Worm (Caenorhabditis elegans) whole organism, young adult: Measurements from ENCODE around the gene inx-18.
A peak's percentile ranks its signal among the peaks of the same experiment; 100 is the strongest.

Source experiments
- B0035.1 ChIP-seq: sonication (generic microtip); optimal IDR thresholded peaks from 2 replicates; lab custom pipeline; 2016; ENCODE audit warnings: missing genetic modification characterization, mild to moderate bottlenecking, missing compliant biosample characterization, missing genotype, missing genetic modification reagents
- B0261.1 ChIP-seq: sonication (generic microtip); optimal IDR thresholded peaks from 2 replicates; lab custom pipeline; 2016; ENCODE audit warnings: mild to moderate bottlenecking, missing genetic modification characterization, moderate library complexity, missing compliant biosample characterization
- F10E7.11 ChIP-seq: sonication (generic microtip); optimal IDR thresholded peaks from 2 replicates; lab custom pipeline; 2017; ENCODE audit warnings: mild to moderate bottlenecking, missing genetic modification characterization, moderate library complexity, missing compliant biosample characterization
- F39B2.1 ChIP-seq: fragments of 200-800 bp; sonication (Bioruptor generic); IDR thresholded peaks from 2 replicates; pipeline ENCODE4 v1.3.6; 2022; ENCODE audit warnings: missing genetic modification reagents, missing genetic modification characterization, missing compliant biosample characterization
- F57A8.1 ChIP-seq: fragments of 200-800 bp; sonication (Bioruptor generic); optimal IDR thresholded peaks from 2 replicates; lab custom pipeline; 2018; ENCODE audit warnings: mild to moderate bottlenecking, missing genetic modification characterization, moderate library complexity, missing compliant biosample characterization
- F57C9.4 ChIP-seq: sonication (generic microtip); optimal IDR thresholded peaks from 2 replicates; lab custom pipeline; 2017; ENCODE audit warnings: mild to moderate bottlenecking, missing genetic modification characterization, missing compliant biosample characterization
- K11D2.4 ChIP-seq: fragments of 200-800 bp; sonication (Bioruptor generic); IDR thresholded peaks from 2 replicates; pipeline ENCODE4 v1.3.6; 2022; ENCODE audit warnings: missing genetic modification reagents, missing genetic modification characterization, missing compliant biosample characterization
- K12H6.12 ChIP-seq: fragments of 200-800 bp; sonication (Bioruptor generic); optimal IDR thresholded peaks from 2 replicates; lab custom pipeline; 2018; ENCODE audit warnings: mild to moderate bottlenecking, missing genetic modification characterization, missing compliant biosample characterization
- Y53G8AR.9 ChIP-seq: fragments of 200-800 bp; sonication (Bioruptor generic); conservative IDR thresholded peaks from 2 replicates; pipeline ENCODE4 v1.3.6; 2022; ENCODE audit warnings: missing genetic modification reagents, missing genetic modification characterization, missing compliant biosample characterization
- ZK185.1 ChIP-seq: sonication (generic microtip); optimal IDR thresholded peaks from 2 replicates; lab custom pipeline; 2016; ENCODE audit warnings: mild to moderate bottlenecking, missing genetic modification characterization, missing compliant biosample characterization; ENCODE audit not compliant: poor library complexity, severe bottlenecking
- akir-1 ChIP-seq: fragments of 200-800 bp; sonication (Bioruptor generic); optimal IDR thresholded peaks from 2 replicates; lab custom pipeline; 2018; ENCODE audit warnings: mild to moderate bottlenecking, missing genetic modification characterization, moderate library complexity, missing compliant biosample characterization
- ccch-3 ChIP-seq: fragments of 200-800 bp; sonication (Bioruptor generic); optimal IDR thresholded peaks from 2 replicates; lab custom pipeline; 2018; ENCODE audit warnings: mild to moderate bottlenecking, missing genetic modification characterization, missing compliant biosample characterization
- cebp-1 ChIP-seq, 2 experiments: fragments of 200-800 bp in 1 of 2; sonication (Bioruptor generic) in 1 of 2; sonication (generic microtip) in 1 of 2; IDR thresholded peaks in 1 of 2; optimal IDR thresholded peaks in 1 of 2; 2 replicates each; pipeline versions ENCODE4 v1.3.6 to Lab custom; 2017 to 2022; ENCODE audit warnings: missing compliant biosample characterization in 2 of 2, missing genetic modification characterization in 2 of 2, mild to moderate bottlenecking in 1 of 2, missing genetic modification reagents in 1 of 2, moderate library complexity in 1 of 2
- cebp-2 ChIP-seq: fragments of 200-800 bp; sonication (Bioruptor generic); IDR thresholded peaks from 2 replicates; pipeline ENCODE4 v1.3.6; 2022; ENCODE audit warnings: missing genetic modification characterization, missing compliant biosample characterization
- ceh-100 ChIP-seq: fragments of 200-800 bp; sonication (Bioruptor generic); IDR thresholded peaks from 2 replicates; pipeline ENCODE4 v1.3.6; 2022; ENCODE audit warnings: missing genetic modification reagents, missing genetic modification characterization, missing compliant biosample characterization
- chd-7 ChIP-seq: sonication (generic microtip); optimal IDR thresholded peaks from 2 replicates; lab custom pipeline; 2016; ENCODE audit warnings: mild to moderate bottlenecking, missing genetic modification characterization, moderate library complexity, missing compliant biosample characterization
- dox-1 ChIP-seq: fragments of 200-800 bp; sonication (Bioruptor generic); IDR thresholded peaks from 2 replicates; pipeline ENCODE4 v1.3.6; 2022; ENCODE audit warnings: missing genetic modification reagents, missing genetic modification characterization, missing compliant biosample characterization
- dpff-1 ChIP-seq: sonication (generic microtip); optimal IDR thresholded peaks from 2 replicates; lab custom pipeline; 2017; ENCODE audit warnings: mild to moderate bottlenecking, missing genetic modification characterization, missing compliant biosample characterization
- efl-1 ChIP-seq: fragments of 150-350 bp; optimal IDR thresholded peaks from 2 replicates; lab custom pipeline; 2014; ENCODE audit warnings: missing biosample characterization, missing genetic modification reagents, missing genetic modification characterization
- ets-4 ChIP-seq: fragments of 200-800 bp; sonication (Bioruptor generic); optimal IDR thresholded peaks from 2 replicates; lab custom pipeline; 2018; ENCODE audit warnings: mild to moderate bottlenecking, missing genetic modification characterization, missing compliant biosample characterization
- hrde-1 ChIP-seq: sonication (generic microtip); optimal IDR thresholded peaks from 2 replicates; lab custom pipeline; 2016; ENCODE audit warnings: missing genetic modification characterization, mild to moderate bottlenecking, missing compliant biosample characterization, moderate library complexity, missing genotype, missing genetic modification reagents, borderline replicate concordance
- hsf-1 ChIP-seq: fragments of 200-800 bp; sonication (Bioruptor generic); IDR thresholded peaks from 2 replicates; pipeline ENCODE4 v1.3.6; 2022; ENCODE audit warnings: missing genetic modification reagents, missing genetic modification characterization, missing compliant biosample characterization
- let-607 ChIP-seq, 2 experiments: fragments of 200-800 bp in 1 of 2; sonication (Bioruptor generic) in 1 of 2; sonication (generic microtip) in 1 of 2; optimal IDR thresholded peaks; 2 replicates each; lab custom pipeline; 2016 to 2018; ENCODE audit warnings: mild to moderate bottlenecking in 2 of 2, missing compliant biosample characterization in 2 of 2, missing genetic modification characterization in 2 of 2, moderate library complexity in 2 of 2, missing genotype in 1 of 2
- lin-26 ChIP-seq: fragments of 200-800 bp; sonication (Bioruptor generic); IDR thresholded peaks from 2 replicates; pipeline ENCODE4 v1.3.6; 2022; ENCODE audit warnings: missing genetic modification reagents, missing genetic modification characterization, missing compliant biosample characterization
- lin-35 ChIP-seq, 3 experiments: fragments of 150-350 bp in 2 of 3; sonication (generic microtip) in 1 of 3; optimal IDR thresholded peaks; 2 replicates each; lab custom pipeline; 2014 to 2018; ENCODE audit warnings: missing biosample characterization in 3 of 3, missing genetic modification characterization in 3 of 3, missing genetic modification reagents in 3 of 3
- lin-40 ChIP-seq: sonication (generic microtip); optimal IDR thresholded peaks from 2 replicates; lab custom pipeline; 2016; ENCODE audit warnings: missing genetic modification characterization, mild to moderate bottlenecking, missing compliant biosample characterization, missing genotype, missing genetic modification reagents
- madf-3 ChIP-seq: fragments of 200-800 bp; sonication (Bioruptor generic); IDR thresholded peaks from 2 replicates; pipeline ENCODE4 v1.3.6; 2022; ENCODE audit warnings: missing genetic modification reagents, missing genetic modification characterization, missing compliant biosample characterization
- madf-6 ChIP-seq: fragments of 200-800 bp; sonication (Bioruptor generic); IDR thresholded peaks from 2 replicates; pipeline ENCODE4 v1.3.6; 2022; ENCODE audit warnings: missing genetic modification reagents, missing genetic modification characterization, missing compliant biosample characterization
- madf-8 ChIP-seq: fragments of 200-800 bp; sonication (Bioruptor generic); conservative IDR thresholded peaks from 2 replicates; pipeline ENCODE4 v1.3.6; 2022; ENCODE audit warnings: missing genetic modification reagents, missing genetic modification characterization, missing compliant biosample characterization
- mel-28 ChIP-seq: sonication (generic microtip); optimal IDR thresholded peaks from 2 replicates; lab custom pipeline; 2016; ENCODE audit warnings: borderline replicate concordance, mild to moderate bottlenecking, missing genetic modification characterization, missing compliant biosample characterization
- nhr-80 ChIP-seq: sonication (generic microtip); optimal IDR thresholded peaks from 2 replicates; lab custom pipeline; 2016; ENCODE audit warnings: missing genetic modification characterization, missing compliant biosample characterization
- pha-4 ChIP-seq: fragments of 150-350 bp; sonication (generic microtip); optimal IDR thresholded peaks from 2 replicates; lab custom pipeline; 2014; ENCODE audit warnings: missing biosample characterization, missing genetic modification reagents, missing genetic modification characterization
- rec-8 ChIP-seq, 2 experiments: sonication (generic microtip); optimal IDR thresholded peaks; 2 replicates each; lab custom pipeline; 2016; ENCODE audit warnings: mild to moderate bottlenecking in 2 of 2, missing genetic modification characterization in 2 of 2, missing genetic modification reagents in 2 of 2, missing genotype in 2 of 2, missing biosample characterization in 1 of 2, missing compliant biosample characterization in 1 of 2, moderate library complexity in 1 of 2
- snpc-1.1 ChIP-seq: sonication (generic microtip); optimal IDR thresholded peaks from 2 replicates; lab custom pipeline; 2017; ENCODE audit warnings: missing genetic modification characterization, mild to moderate bottlenecking, missing compliant biosample characterization, antibody characterized with exemption, moderate library complexity, missing genotype, missing genetic modification reagents; ENCODE audit not compliant: insufficient read depth
- snpc-4 ChIP-seq, 5 experiments: fragments of 150-350 bp in 1 of 5; sonication (generic microtip) in 4 of 5; optimal IDR thresholded peaks; 2 replicates each; lab custom pipeline; 2014 to 2018; ENCODE audit warnings: missing genetic modification characterization in 5 of 5, missing biosample characterization in 3 of 5, antibody characterized with exemption in 2 of 5, mild to moderate bottlenecking in 2 of 5, missing compliant biosample characterization in 2 of 5, missing genotype in 2 of 5, moderate library complexity in 2 of 5, missing genetic modification reagents in 1 of 5
- tbx-9 ChIP-seq: sonication (generic microtip); optimal IDR thresholded peaks from 2 replicates; lab custom pipeline; 2016; ENCODE audit warnings: borderline replicate concordance, missing genetic modification characterization, inconsistent platforms, missing compliant biosample characterization
- unc-130 ChIP-seq: sonication (generic microtip); optimal IDR thresholded peaks from 2 replicates; lab custom pipeline; 2016; ENCODE audit warnings: missing genetic modification reagents, missing genetic modification characterization, missing compliant biosample characterization
- unc-62 ChIP-seq: fragments of 150-350 bp; optimal IDR thresholded peaks from 2 replicates; lab custom pipeline; 2014; ENCODE audit warnings: missing biosample characterization, missing genetic modification reagents, missing genetic modification characterization
- xnd-1 ChIP-seq: sonication (generic microtip); optimal IDR thresholded peaks from 2 replicates; lab custom pipeline; 2016; ENCODE audit warnings: missing genotype, missing genetic modification reagents, missing genetic modification characterization, missing compliant biosample characterization
- ztf-6 ChIP-seq: fragments of 200-800 bp; sonication (Bioruptor generic); IDR thresholded peaks from 2 replicates; pipeline ENCODE4 v1.3.6; 2022; ENCODE audit warnings: missing genetic modification reagents, missing genetic modification characterization, missing compliant biosample characterization

The inx-18 gene

DNA sequence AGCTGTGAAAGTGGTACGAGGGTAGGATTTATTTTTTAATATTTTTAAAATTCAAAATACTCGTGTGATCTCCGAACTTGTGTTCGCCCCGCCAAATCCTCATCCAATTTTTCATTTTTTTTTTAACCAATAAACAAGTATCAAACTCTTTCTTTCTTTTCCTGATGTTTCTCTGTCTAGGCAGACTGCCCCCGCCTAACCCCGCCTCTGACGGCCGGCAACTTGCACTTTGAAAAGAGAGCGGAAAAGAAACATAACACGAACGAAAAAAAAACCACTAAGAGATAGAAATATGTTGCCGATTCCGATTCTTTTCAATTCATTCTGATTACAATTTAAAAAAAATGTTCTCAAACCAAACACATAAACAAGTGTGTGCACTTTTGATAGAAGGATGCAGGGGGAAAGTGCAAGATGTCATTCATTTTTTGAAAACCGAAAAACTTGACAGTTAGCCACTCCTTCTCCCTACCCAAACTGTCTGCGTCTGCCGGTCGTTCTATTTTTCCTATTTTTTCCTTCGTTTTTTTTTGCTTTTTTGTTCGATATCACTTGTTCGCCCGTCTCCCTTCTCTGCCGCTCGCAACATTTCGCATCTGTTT lies 19.9 kb downstream of the inx-18 start:
- no peak for TF ChIP-seq cebp-1 (GFP tag; IDR thresholded peaks at IDR 0.05; lab: Robert Waterston, UW)
- TF ChIP-seq cebp-1 (tag; optimal IDR thresholded peaks at IDR 0.05; lab: Kevin White, UChicago): peak; percentile 27
- no peak for TF ChIP-seq lin-26 (GFP tag; lab: Robert Waterston, UW)
- peak; percentile 53 for TF ChIP-seq lin-40 (tag; lab: Kevin White, UChicago)
- no peak for TF ChIP-seq B0035.1 (tag; lab: Kevin White, UChicago)
- no peak for TF ChIP-seq snpc-4 (GFP tag; optimal IDR thresholded peaks at IDR 0.05; lab: Kevin White, UChicago)
- peak in 2 of 4 experiments; percentile 5 to 18 for TF ChIP-seq snpc-4 (tag; optimal IDR thresholded peaks at IDR 0.05; lab: Kevin White, UChicago)
- no peak for TF ChIP-seq F10E7.11 (tag; lab: Kevin White, UChicago)
- TF ChIP-seq unc-62: peak; percentile 81
- TF ChIP-seq nhr-80 (tag; lab: Kevin White, UChicago): peak; percentile 86
- TF ChIP-seq hsf-1 (GFP tag; lab: Robert Waterston, UW): no peak
- TF ChIP-seq dox-1 (GFP tag; lab: Robert Waterston, UW): peak; percentile 40; the same call in 1 of the 2 replicates
- no peak for TF ChIP-seq madf-3 (GFP tag; lab: Robert Waterston, UW)
- TF ChIP-seq ZK185.1 (tag; lab: Kevin White, UChicago): no peak
- TF ChIP-seq K11D2.4 (GFP tag; lab: Robert Waterston, UW): no peak
- TF ChIP-seq pha-4 (tag; lab: Kevin White, UChicago): no peak
- TF ChIP-seq mel-28 (tag; lab: Kevin White, UChicago): no peak
- TF ChIP-seq dpff-1 (tag; lab: Kevin White, UChicago): no peak

ce11 chrIV:627237-627636 lies 21.1 kb downstream of the inx-18 start, which contains the start of gene nhr-76:
Gene nhr-76, plus strand, starts transcription at chrIV:627537.
- no peak for TF ChIP-seq snpc-1.1
- TF ChIP-seq rec-8 (tag; optimal IDR thresholded peaks at IDR 0.05; lab: Kevin White, UChicago): no peak
- TF ChIP-seq hrde-1 (tag; lab: Kevin White, UChicago): no peak
- TF ChIP-seq B0261.1 (tag; lab: Kevin White, UChicago): no peak
- TF ChIP-seq tbx-9 (tag; lab: Kevin White, UChicago): no peak
- TF ChIP-seq chd-7 (tag; lab: Kevin White, UChicago): no peak
- TF ChIP-seq, all 124 proteins: peak for 0

ce11 chrIV:630598-630997 lies 24.4 kb downstream of the inx-18 start:
- TF ChIP-seq madf-8 (GFP tag; lab: Robert Waterston, UW) (no peak), ztf-6 (GFP tag; lab: Robert Waterston, UW) (no peak), akir-1 (GFP tag; lab: Kevin White, UChicago) (no peak), ets-4 (GFP tag; lab: Kevin White, UChicago) (no peak), ceh-100 (no peak), efl-1 (GFP tag; lab: Kevin White, UChicago) (no peak), lin-35 (GFP tag; optimal IDR thresholded peaks at IDR 0.05; lab: Kevin White, UChicago) (no peak)

- TF ChIP-seq madf-6 (GFP tag; lab: Robert Waterston, UW): no peak
- TF ChIP-seq F39B2.1: no peak
- TF ChIP-seq dox-1 (GFP tag; lab: Robert Waterston, UW): peak; percentile 56
- TF ChIP-seq ZK185.1 (tag; lab: Kevin White, UChicago): no peak
- TF ChIP-seq let-607 (tag; optimal IDR thresholded peaks at IDR 0.05; lab: Kevin White, UChicago): peak in 1 of 2 experiments; percentile 23
- no peak for TF ChIP-seq F57A8.1 (GFP tag; lab: Kevin White, UChicago)
- no peak for TF ChIP-seq ccch-3 (GFP tag; lab: Kevin White, UChicago)
- TF ChIP-seq xnd-1 (tag; lab: Kevin White, UChicago): no peak
- 0 out of 2 replicates have a peak, but pooled peaks have one; percentile 32 for TF ChIP-seq lin-26 (GFP tag; lab: Robert Waterston, UW)
- TF ChIP-seq Y53G8AR.9 (GFP tag; lab: Robert Waterston, UW): 0 out of 2 replicates have a peak, but pooled peaks have one; percentile 18
- peak; percentile 69 for TF ChIP-seq nhr-80 (tag; lab: Kevin White, UChicago)
- no peak for TF ChIP-seq unc-130 (GFP tag; lab: Kevin White, UChicago)
- TF ChIP-seq F57C9.4 (tag; lab: Kevin White, UChicago): no peak
- TF ChIP-seq cebp-2 (GFP tag; lab: Robert Waterston, UW): no peak
- TF ChIP-seq K12H6.12 (tag; lab: Kevin White, UChicago): no peak
Measured at ce11 chrIV:631869-632268, 25.7 kb downstream of the inx-18 start.
